Fruit fly (Drosophila melanogaster): ENCODE measurements around the gene CG31029.

DNA sequence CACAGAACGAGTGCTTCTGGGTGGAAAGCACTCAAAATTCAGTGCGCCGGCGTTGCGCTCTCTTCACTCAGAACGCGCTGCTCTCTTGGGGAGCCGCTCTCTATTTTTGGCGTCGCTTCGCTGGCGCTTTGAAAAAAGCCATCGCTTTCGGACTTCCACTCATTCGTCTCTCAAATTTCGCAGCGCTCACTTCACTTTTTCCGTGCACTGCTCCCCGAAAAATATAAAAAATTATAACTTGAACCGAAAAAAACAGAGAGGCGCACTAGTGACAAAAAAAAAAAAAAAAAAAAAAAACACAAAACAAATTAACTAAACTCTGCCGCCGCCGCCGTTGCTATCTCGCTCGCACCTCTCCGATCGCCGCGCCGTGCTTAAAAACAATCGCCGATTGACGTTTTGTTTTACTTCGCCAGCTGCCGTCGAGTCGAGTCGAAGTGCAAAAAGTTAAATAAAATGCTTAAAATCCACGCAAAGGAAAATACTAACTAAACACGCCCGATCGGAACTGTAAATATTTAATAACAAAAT, 32.8 kb downstream of the CG31029 start:
- TF ChIP-seq EcR (GFP tag; optimal IDR thresholded peaks at IDR 0.05) (no peak), pan (optimal IDR thresholded peaks at IDR 0.05) (no peak), usp (GFP tag; optimal IDR thresholded peaks at IDR 0.05) (no peak)

Measured in whole organism.